Fruit fly (Drosophila melanogaster): ENCODE measurements around the gene Gprk2.

Gprk2 gene

DNA sequence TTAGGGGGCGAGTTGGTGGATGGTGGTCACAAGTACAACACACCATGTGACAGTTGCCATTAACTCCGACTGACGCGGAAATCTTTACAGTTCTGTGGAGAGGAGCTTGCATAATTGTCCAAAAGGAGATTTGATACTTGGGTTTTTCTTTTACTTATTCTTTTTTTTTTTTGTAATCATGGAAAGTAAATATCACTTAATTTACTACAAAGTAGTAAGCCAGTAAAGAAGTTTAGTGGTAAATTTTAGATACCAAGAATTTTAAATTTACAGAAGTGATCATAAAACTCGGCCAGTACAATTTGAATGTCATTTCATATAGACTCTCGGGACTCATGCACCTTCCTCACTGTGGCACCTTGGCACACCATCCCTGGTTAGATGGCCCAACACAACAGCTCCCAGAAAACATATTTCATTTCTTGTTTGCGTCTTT, 100.2 kb downstream of the Gprk2 start (continued):
- TF ChIP-seq CG10631 (GFP tag; optimal IDR thresholded peaks at IDR 0.05) (peak; percentile 73), acj6 (GFP tag; optimal IDR thresholded peaks at IDR 0.05) (peak; percentile 63), CG8632 (GFP tag; optimal IDR thresholded peaks at IDR 0.05) (peak; percentile 46), Ets21C (GFP tag; optimal IDR thresholded peaks at IDR 0.05) (peak; percentile 71), CG8319 (GFP tag; optimal IDR thresholded peaks at IDR 0.05) (peak; percentile 19), Smox (GFP tag; optimal IDR thresholded peaks at IDR 0.05) (peak; percentile 72), Sox14 (GFP tag; optimal IDR thresholded peaks at IDR 0.05) (peak; percentile 63), Eip75B (GFP tag; optimal IDR thresholded peaks at IDR 0.05) (peak; percentile 69), CG11902 (GFP tag; optimal IDR thresholded peaks at IDR 0.05) (peak; percentile 56), fd59A (GFP tag; optimal IDR thresholded peaks at IDR 0.05) (peak; percentile 37), CG10669 (GFP tag; optimal IDR thresholded peaks at IDR 0.05) (peak; percentile 11), cyc (GFP tag; optimal IDR thresholded peaks at IDR 0.05) (peak; percentile 66), Hr39 (GFP tag; optimal IDR thresholded peaks at IDR 0.05) (peak; percentile 77), CG15336 (GFP tag; IDR thresholded peaks at IDR 0.05) (no peak), fd85E (GFP tag; optimal IDR thresholded peaks at IDR 0.05) (no peak), Sox15 (GFP tag; optimal IDR thresholded peaks at IDR 0.05) (peak; percentile 41), CG6854 (GFP tag; optimal IDR thresholded peaks at IDR 0.05) (no peak), ss (GFP tag; optimal IDR thresholded peaks at IDR 0.05) (peak in 1 of 2 experiments; percentile 7), Blimp-1 (GFP tag; optimal IDR thresholded peaks at IDR 0.05) (no peak), fkh (GFP tag; optimal IDR thresholded peaks at IDR 0.05) (no peak), CG6163 (GFP tag; IDR thresholded peaks at IDR 0.05) (no peak), OdsH (GFP tag; optimal IDR thresholded peaks at IDR 0.05) (peak; percentile 50), salr (GFP tag; optimal IDR thresholded peaks at IDR 0.05) (peak in 1 of 2 experiments; percentile 64), CG1621 (tag; optimal IDR thresholded peaks at IDR 0.05) (no peak), eg (GFP tag; IDR thresholded peaks at IDR 0.05) (no peak)

All from whole organism, prepupa.